Fruit fly (Drosophila melanogaster) whole organism, prepupa: ENCODE data around the gene RpS25.
A peak's percentile ranks its signal among the peaks of the same experiment; 100 is the strongest.

Experiments
- Blimp-1 ChIP-seq: fragments of 200-800 bp; sonication (Bioruptor generic); optimal IDR thresholded peaks from 3 replicates; lab custom pipeline; 2017; ENCODE audit warnings: missing biosample characterization, missing genetic modification characterization, mild to moderate bottlenecking, moderate library complexity, missing genetic modification reagents
- CG11762 ChIP-seq: fragments of 200-800 bp; sonication (Bioruptor generic); optimal IDR thresholded peaks from 3 replicates; lab custom pipeline; 2016; ENCODE audit warnings: missing biosample characterization, missing genetic modification characterization; ENCODE audit not compliant: insufficient read depth
- CG9139 ChIP-seq: fragments of 200-800 bp; sonication (Bioruptor generic); optimal IDR thresholded peaks from 3 replicates; lab custom pipeline; 2017; ENCODE audit warnings: missing biosample characterization, mild to moderate bottlenecking, missing genetic modification characterization
- Eip93F ChIP-seq: fragments of 200-800 bp; sonication (Bioruptor generic); optimal IDR thresholded peaks from 2 replicates; lab custom pipeline; 2016; ENCODE audit warnings: missing biosample characterization, mild to moderate bottlenecking, missing genetic modification characterization
- Gug ChIP-seq: fragments of 200-800 bp; sonication (Bioruptor generic); IDR thresholded peaks from 2 replicates; pipeline ENCODE4 v1.3.6; 2022; ENCODE audit warnings: missing biosample characterization, missing genetic modification characterization
- Hr38 ChIP-seq: sonication (Bioruptor generic); optimal IDR thresholded peaks from 2 replicates; lab custom pipeline; 2016; ENCODE audit warnings: missing biosample characterization, missing genetic modification characterization
- Met ChIP-seq: fragments of 200-800 bp; sonication (Bioruptor generic); optimal IDR thresholded peaks from 3 replicates; lab custom pipeline; 2016; ENCODE audit warnings: missing biosample characterization, missing genetic modification characterization
- esn ChIP-seq: fragments of 200-800 bp; sonication (Bioruptor generic); optimal IDR thresholded peaks from 2 replicates; lab custom pipeline; 2016; ENCODE audit warnings: missing biosample characterization, mild to moderate bottlenecking, missing genetic modification characterization, moderate library complexity
- ss ChIP-seq, 2 experiments: fragments of 200-800 bp; sonication (Bioruptor generic); optimal IDR thresholded peaks; 2 replicates in 1 of 2; 3 replicates in 1 of 2; lab custom pipeline; 2017 to 2018; ENCODE audit warnings: mild to moderate bottlenecking in 2 of 2, missing biosample characterization in 2 of 2, missing genetic modification characterization in 2 of 2, moderate library complexity in 1 of 2

- TF ChIP-seq CG11762 (GFP tag; lab: Kevin White, UChicago), result peak; percentile 60
- TF ChIP-seq esn (GFP tag; lab: Kevin White, UChicago), result peak; percentile 90
- TF ChIP-seq ss (GFP tag; optimal IDR thresholded peaks at IDR 0.05; lab: Kevin White, UChicago), result peak; percentile 71 to 86
- TF ChIP-seq CG9139, result peak; percentile 75
- no peak for TF ChIP-seq Hr38 (GFP tag; lab: Kevin White, UChicago)
- TF ChIP-seq Eip93F (GFP tag; lab: Kevin White, UChicago), result no peak
- peak; percentile 89 for TF ChIP-seq Met (GFP tag; lab: Kevin White, UChicago)
- no peak for TF ChIP-seq Gug (GFP tag; lab: Robert Waterston, UW)
- TF ChIP-seq Blimp-1, result peak; percentile 67
Observed at dm6 chr3R:11216156-11216630, at the start of gene RpS25, which contains the start of gene CG4820.
